Worm (Caenorhabditis elegans) whole organism, L3 larva: ENCODE data around the gene dna-2.

ENCODE experiments used
- ama-1 ChIP-seq: fragments of 150-350 bp; optimal IDR thresholded peaks from 2 replicates; lab custom pipeline; 2018
- ceh-28 ChIP-seq: fragments of 150-350 bp; optimal IDR thresholded peaks from 2 replicates; lab custom pipeline; 2014; ENCODE audit warnings: missing biosample characterization, missing genetic modification reagents, missing genetic modification characterization
- ceh-82 ChIP-seq: fragments of 150-350 bp; optimal IDR thresholded peaks from 2 replicates; lab custom pipeline; 2014; ENCODE audit warnings: missing biosample characterization, missing genetic modification characterization
- elt-1 ChIP-seq: fragments of 150-350 bp; optimal IDR thresholded peaks from 2 replicates; lab custom pipeline; 2014; ENCODE audit warnings: missing biosample characterization, missing genetic modification characterization
- nhr-11 ChIP-seq: fragments of 150-350 bp; optimal IDR thresholded peaks from 2 replicates; lab custom pipeline; 2014; ENCODE audit warnings: missing biosample characterization, missing genetic modification characterization
- nhr-237 ChIP-seq: fragments of 150-350 bp; optimal IDR thresholded peaks from 2 replicates; lab custom pipeline; 2014; ENCODE audit warnings: missing biosample characterization, missing genetic modification characterization
- nhr-77 ChIP-seq: fragments of 150-350 bp; optimal IDR thresholded peaks from 2 replicates; lab custom pipeline; 2014; ENCODE audit warnings: missing biosample characterization, missing genetic modification characterization
- pha-4 ChIP-seq: fragments of 150-350 bp; optimal IDR thresholded peaks from 2 replicates; lab custom pipeline; 2014; ENCODE audit warnings: missing biosample characterization, missing genetic modification reagents, missing genetic modification characterization
- pqm-1 ChIP-seq: fragments of 150-350 bp; optimal IDR thresholded peaks from 2 replicates; lab custom pipeline; 2017; ENCODE audit warnings: missing biosample characterization, missing genetic modification characterization, inconsistent platforms
- tbx-2 ChIP-seq: sonication (generic microtip); optimal IDR thresholded peaks from 2 replicates; lab custom pipeline; 2016; ENCODE audit warnings: mild to moderate bottlenecking, missing genetic modification characterization, missing compliant biosample characterization
- unc-39 ChIP-seq: sonication (generic microtip); optimal IDR thresholded peaks from 4 replicates; lab custom pipeline; 2017; ENCODE audit warnings: missing biosample characterization, missing genetic modification characterization
- unc-62 ChIP-seq: fragments of 150-350 bp; sonication (generic microtip); optimal IDR thresholded peaks from 4 replicates; lab custom pipeline; 2014; ENCODE audit warnings: missing biosample characterization, missing genetic modification reagents, missing genetic modification characterization

- TF ChIP-seq pha-4 (peak; percentile 77), ceh-28 (no peak), nhr-77 (no peak), ama-1 (lab: Kevin White, UChicago) (no peak), nhr-11 (tag; lab: Kevin White, UChicago) (no peak), unc-62 (GFP tag; lab: Kevin White, UChicago) (no peak), unc-39 (tag; lab: Kevin White, UChicago) (no peak), ceh-82 (tag; lab: Kevin White, UChicago) (no peak), tbx-2 (tag; lab: Kevin White, UChicago) (no peak), nhr-237 (no peak), elt-1 (tag; lab: Kevin White, UChicago) (no peak), pqm-1 (tag; lab: Kevin White, UChicago) (no peak)
Measured at ce11 chrII:11777893-11778480, at the start of gene dna-2, which contains the start of gene patr-1.
